Worm (Caenorhabditis elegans): Measurements from ENCODE around the gene perm-4.

DNA sequence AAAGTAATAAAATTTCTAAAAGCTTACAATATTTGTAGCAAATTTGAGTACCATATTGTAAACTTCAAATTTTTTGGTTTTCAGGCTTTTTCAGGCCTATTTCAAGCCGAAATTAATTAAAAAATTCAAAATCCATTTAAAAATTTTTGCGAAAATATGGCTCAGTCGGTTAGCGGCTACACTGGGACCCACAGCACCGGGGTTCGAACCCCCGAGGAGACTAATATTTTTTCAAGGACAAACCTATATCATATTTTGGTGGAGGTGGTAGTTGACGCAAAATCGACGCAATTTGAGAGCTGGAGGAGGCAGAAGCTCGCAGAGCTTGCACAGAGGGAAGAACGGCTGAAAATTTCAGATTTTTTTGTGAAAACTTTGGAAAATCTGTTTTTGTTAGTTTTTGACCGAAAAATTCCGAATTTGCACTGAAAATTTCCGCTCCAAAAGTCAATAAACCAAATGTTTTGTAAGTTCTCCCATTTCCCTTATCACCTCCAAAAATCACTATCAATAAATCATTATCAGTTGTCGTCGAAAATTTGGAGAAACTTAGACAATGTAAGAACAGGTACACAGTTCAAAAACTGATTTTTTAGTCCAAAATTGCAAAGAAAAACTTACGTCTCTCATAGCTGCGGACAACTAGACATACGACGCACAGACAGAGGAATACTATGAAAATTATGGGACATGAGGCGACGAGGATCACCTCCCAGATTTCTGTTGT lies 23.7 kb upstream of the perm-4 start:
- TF ChIP-seq lin-39 (tag; optimal IDR thresholded peaks at IDR 0.05) (no peak), mep-1 (tag; optimal IDR thresholded peaks at IDR 0.05) (no peak)
